Worm (Caenorhabditis elegans) whole organism, young adult: ENCODE data around the gene trxr-2.

Experiments
- B0035.1 ChIP-seq: sonication (generic microtip); optimal IDR thresholded peaks from 2 replicates; lab custom pipeline; 2016; ENCODE audit warnings: missing genetic modification characterization, mild to moderate bottlenecking, missing compliant biosample characterization, missing genotype, missing genetic modification reagents
- B0336.3 ChIP-seq: fragments of 200-800 bp; sonication (Bioruptor generic); IDR thresholded peaks from 2 replicates; pipeline ENCODE4 v1.3.6; 2022; ENCODE audit warnings: missing genetic modification characterization, missing compliant biosample characterization
- F23B12.7 ChIP-seq: sonication (generic microtip); optimal IDR thresholded peaks from 2 replicates; lab custom pipeline; 2017; ENCODE audit warnings: missing genetic modification characterization, mild to moderate bottlenecking, missing compliant biosample characterization, antibody characterized with exemption, moderate library complexity; ENCODE audit not compliant: insufficient read depth
- F37B4.10 ChIP-seq: fragments of 200-800 bp; sonication (Bioruptor generic); IDR thresholded peaks from 2 replicates; pipeline ENCODE4 v1.3.6; 2022; ENCODE audit warnings: missing genetic modification characterization, missing compliant biosample characterization
- F49E8.2 ChIP-seq: sonication (generic microtip); optimal IDR thresholded peaks from 3 replicates; lab custom pipeline; 2017; ENCODE audit warnings: missing genetic modification characterization, mild to moderate bottlenecking, missing compliant biosample characterization, antibody characterized with exemption, moderate library complexity; ENCODE audit not compliant: insufficient read depth
- T07F8.4 ChIP-seq: sonication (generic microtip); optimal IDR thresholded peaks from 2 replicates; lab custom pipeline; 2016; ENCODE audit warnings: mild to moderate bottlenecking, missing genetic modification characterization, moderate library complexity, missing compliant biosample characterization
- T26A5.8 ChIP-seq: sonication (generic microtip); optimal IDR thresholded peaks from 2 replicates; lab custom pipeline; 2016; ENCODE audit warnings: missing genetic modification characterization, missing compliant biosample characterization
- Y53F4B.3 ChIP-seq: fragments of 200-800 bp; sonication (Bioruptor generic); IDR thresholded peaks from 2 replicates; pipeline ENCODE4 v1.3.6; 2022; ENCODE audit warnings: missing genetic modification reagents, missing genetic modification characterization, missing compliant biosample characterization
- Y95B8A.8 ChIP-seq: fragments of 200-800 bp; sonication (Bioruptor generic); IDR thresholded peaks from 2 replicates; pipeline ENCODE4 v1.3.6; 2022; ENCODE audit warnings: missing genetic modification reagents, missing genetic modification characterization, missing compliant biosample characterization
- ZK185.1 ChIP-seq: sonication (generic microtip); optimal IDR thresholded peaks from 2 replicates; lab custom pipeline; 2016; ENCODE audit warnings: mild to moderate bottlenecking, missing genetic modification characterization, missing compliant biosample characterization; ENCODE audit not compliant: poor library complexity, severe bottlenecking
- ama-1 ChIP-seq, 3 experiments: fragments of 150-350 bp in 1 of 3; sonication (generic microtip) in 2 of 3; optimal IDR thresholded peaks; 2 replicates each; lab custom pipeline; 2014 to 2018; ENCODE audit warnings: missing biosample characterization in 2 of 3, missing genetic modification characterization in 2 of 3, missing genetic modification reagents in 2 of 3
- athp-1 ChIP-seq: sonication (generic microtip); optimal IDR thresholded peaks from 2 replicates; lab custom pipeline; 2017; ENCODE audit warnings: mild to moderate bottlenecking, missing genetic modification characterization, missing compliant biosample characterization
- attf-3 ChIP-seq: fragments of 200-800 bp; sonication (Bioruptor generic); conservative IDR thresholded peaks from 2 replicates; pipeline ENCODE4 v1.3.6; 2022; ENCODE audit warnings: missing genetic modification reagents, missing genetic modification characterization, missing compliant biosample characterization
- attf-5 ChIP-seq: fragments of 200-800 bp; sonication (Bioruptor generic); optimal IDR thresholded peaks from 2 replicates; lab custom pipeline; 2018; ENCODE audit warnings: mild to moderate bottlenecking, missing genetic modification characterization, missing compliant biosample characterization
- attf-6 ChIP-seq: fragments of 200-800 bp; sonication (Bioruptor generic); IDR thresholded peaks from 2 replicates; pipeline ENCODE4 v1.3.6; 2022; ENCODE audit warnings: missing genetic modification reagents, missing genetic modification characterization, missing compliant biosample characterization
- ceh-79 ChIP-seq: sonication (generic microtip); optimal IDR thresholded peaks from 2 replicates; lab custom pipeline; 2017; ENCODE audit warnings: mild to moderate bottlenecking, missing genetic modification characterization, missing compliant biosample characterization
- ceh-91 ChIP-seq: fragments of 200-800 bp; sonication (Bioruptor generic); IDR thresholded peaks from 2 replicates; pipeline ENCODE4 v1.3.6; 2022; ENCODE audit warnings: missing genetic modification reagents, missing genetic modification characterization, missing compliant biosample characterization
- dox-1 ChIP-seq: fragments of 200-800 bp; sonication (Bioruptor generic); IDR thresholded peaks from 2 replicates; pipeline ENCODE4 v1.3.6; 2022; ENCODE audit warnings: missing genetic modification reagents, missing genetic modification characterization, missing compliant biosample characterization
- egl-44 ChIP-seq: fragments of 200-800 bp; sonication (Bioruptor generic); IDR thresholded peaks from 2 replicates; pipeline ENCODE4 v1.3.6; 2022; ENCODE audit warnings: missing genetic modification reagents, missing genetic modification characterization, missing compliant biosample characterization
- egrh-3 ChIP-seq: fragments of 200-800 bp; sonication (Bioruptor generic); IDR thresholded peaks from 2 replicates; pipeline ENCODE4 v1.3.6; 2022; ENCODE audit warnings: missing genetic modification reagents, missing genetic modification characterization, missing compliant biosample characterization
- ekl-4 ChIP-seq: fragments of 200-800 bp; sonication (Bioruptor generic); IDR thresholded peaks from 2 replicates; pipeline ENCODE4 v1.3.6; 2022; ENCODE audit warnings: missing genetic modification reagents, missing genetic modification characterization, missing compliant biosample characterization
- ets-4 ChIP-seq: fragments of 200-800 bp; sonication (Bioruptor generic); optimal IDR thresholded peaks from 2 replicates; lab custom pipeline; 2018; ENCODE audit warnings: mild to moderate bottlenecking, missing genetic modification characterization, missing compliant biosample characterization
- gei-17 ChIP-seq: fragments of 200-800 bp; sonication (Bioruptor generic); optimal IDR thresholded peaks from 2 replicates; lab custom pipeline; 2018; ENCODE audit warnings: mild to moderate bottlenecking, missing genetic modification characterization, missing compliant biosample characterization
- hlh-12 ChIP-seq: sonication (generic microtip); optimal IDR thresholded peaks from 2 replicates; lab custom pipeline; 2016; ENCODE audit warnings: missing genetic modification characterization, missing compliant biosample characterization
- hlh-26 ChIP-seq: fragments of 200-800 bp; sonication (Bioruptor generic); conservative IDR thresholded peaks from 2 replicates; pipeline ENCODE4 v1.3.6; 2022; ENCODE audit warnings: missing genetic modification reagents, missing genetic modification characterization, missing compliant biosample characterization
- hmg-1.2 ChIP-seq: fragments of 200-800 bp; sonication (Bioruptor generic); IDR thresholded peaks from 2 replicates; pipeline ENCODE4 v1.3.6; 2022; ENCODE audit warnings: missing genetic modification reagents, missing genetic modification characterization, missing compliant biosample characterization
- hsf-1 ChIP-seq: fragments of 200-800 bp; sonication (Bioruptor generic); IDR thresholded peaks from 2 replicates; pipeline ENCODE4 v1.3.6; 2022; ENCODE audit warnings: missing genetic modification reagents, missing genetic modification characterization, missing compliant biosample characterization
- lin-40 ChIP-seq: sonication (generic microtip); optimal IDR thresholded peaks from 2 replicates; lab custom pipeline; 2016; ENCODE audit warnings: missing genetic modification characterization, mild to moderate bottlenecking, missing compliant biosample characterization, missing genotype, missing genetic modification reagents
- lin-54 ChIP-seq: fragments of 200-800 bp; sonication (Bioruptor generic); optimal IDR thresholded peaks from 2 replicates; lab custom pipeline; 2018; ENCODE audit warnings: mild to moderate bottlenecking, missing genetic modification characterization, missing compliant biosample characterization
- lir-1 ChIP-seq: fragments of 200-800 bp; sonication (Bioruptor generic); conservative IDR thresholded peaks from 2 replicates; pipeline ENCODE4 v1.3.6; 2022; ENCODE audit warnings: missing genetic modification reagents, missing genetic modification characterization, missing compliant biosample characterization
- madf-10 ChIP-seq: sonication (generic microtip); optimal IDR thresholded peaks from 2 replicates; lab custom pipeline; 2016; ENCODE audit warnings: mild to moderate bottlenecking, missing genetic modification characterization, missing compliant biosample characterization
- madf-8 ChIP-seq: fragments of 200-800 bp; sonication (Bioruptor generic); conservative IDR thresholded peaks from 2 replicates; pipeline ENCODE4 v1.3.6; 2022; ENCODE audit warnings: missing genetic modification reagents, missing genetic modification characterization, missing compliant biosample characterization
- mel-28 ChIP-seq: sonication (generic microtip); optimal IDR thresholded peaks from 2 replicates; lab custom pipeline; 2016; ENCODE audit warnings: borderline replicate concordance, mild to moderate bottlenecking, missing genetic modification characterization, missing compliant biosample characterization
- nhr-120 ChIP-seq: fragments of 200-800 bp; sonication (Bioruptor generic); IDR thresholded peaks from 2 replicates; pipeline ENCODE4 v1.3.6; 2022; ENCODE audit warnings: missing genetic modification characterization, missing compliant biosample characterization
- nhr-80 ChIP-seq: sonication (generic microtip); optimal IDR thresholded peaks from 2 replicates; lab custom pipeline; 2016; ENCODE audit warnings: missing genetic modification characterization, missing compliant biosample characterization
- nhr-90 ChIP-seq: sonication (generic microtip); optimal IDR thresholded peaks from 2 replicates; lab custom pipeline; 2016; ENCODE audit warnings: missing genotype, mild to moderate bottlenecking, missing genetic modification characterization, missing compliant biosample characterization
- pbrm-1 ChIP-seq: fragments of 200-800 bp; sonication (Bioruptor generic); IDR thresholded peaks from 2 replicates; pipeline ENCODE4 v1.3.6; 2022; ENCODE audit warnings: missing genetic modification reagents, missing genetic modification characterization, missing compliant biosample characterization
- repo-1 ChIP-seq: sonication (generic microtip); optimal IDR thresholded peaks from 2 replicates; lab custom pipeline; 2017; ENCODE audit warnings: mild to moderate bottlenecking, missing genetic modification characterization, missing compliant biosample characterization
- snpc-1.3 ChIP-seq: sonication (generic microtip); optimal IDR thresholded peaks from 2 replicates; lab custom pipeline; 2017; ENCODE audit warnings: missing genetic modification characterization, mild to moderate bottlenecking, missing compliant biosample characterization, antibody characterized with exemption, moderate library complexity, missing genotype, missing genetic modification reagents; ENCODE audit not compliant: insufficient read depth
- unc-130 ChIP-seq: sonication (generic microtip); optimal IDR thresholded peaks from 2 replicates; lab custom pipeline; 2016; ENCODE audit warnings: missing genetic modification reagents, missing genetic modification characterization, missing compliant biosample characterization
- xnd-1 ChIP-seq: sonication (generic microtip); optimal IDR thresholded peaks from 2 replicates; lab custom pipeline; 2016; ENCODE audit warnings: missing genotype, missing genetic modification reagents, missing genetic modification characterization, missing compliant biosample characterization
- zfh-2 ChIP-seq: fragments of 200-800 bp; sonication (Bioruptor generic); conservative IDR thresholded peaks from 2 replicates; pipeline ENCODE4 v1.3.6; 2022; ENCODE audit warnings: missing genetic modification reagents, missing genetic modification characterization, missing compliant biosample characterization
- ztf-18 ChIP-seq: sonication (generic microtip); optimal IDR thresholded peaks from 2 replicates; lab custom pipeline; 2016; ENCODE audit warnings: missing genotype, mild to moderate bottlenecking, missing genetic modification characterization, missing compliant biosample characterization
- ztf-22 ChIP-seq: fragments of 200-800 bp; sonication (Bioruptor generic); optimal IDR thresholded peaks from 2 replicates; lab custom pipeline; 2018; ENCODE audit warnings: mild to moderate bottlenecking, missing genetic modification characterization, moderate library complexity, missing compliant biosample characterization
- ztf-25 ChIP-seq: fragments of 200-800 bp; sonication (Bioruptor generic); IDR thresholded peaks from 2 replicates; pipeline ENCODE4 v1.3.6; 2022; ENCODE audit warnings: missing genetic modification reagents, missing genetic modification characterization, missing compliant biosample characterization
- ztf-26 ChIP-seq: sonication (generic microtip); optimal IDR thresholded peaks from 2 replicates; lab custom pipeline; 2017; ENCODE audit warnings: missing genetic modification characterization, missing compliant biosample characterization

The trxr-2 gene

ce11 chrIII:8913469-8913868, at the start of gene trxr-2:
TSS of gene trxr-2 (plus strand) at chrIII:8913769.
- TF ChIP-seq T07F8.4 (tag; lab: Kevin White, UChicago) = no peak
- TF ChIP-seq zfh-2 = no peak
- TF ChIP-seq Y95B8A.8 = no peak
- TF ChIP-seq madf-8 = no peak
- TF ChIP-seq B0035.1 (tag; lab: Kevin White, UChicago) = no peak
- no peak for TF ChIP-seq athp-1 (tag; lab: Kevin White, UChicago)
- no peak for TF ChIP-seq ztf-25 (GFP tag; lab: Robert Waterston, UW)
- no peak for TF ChIP-seq ZK185.1 (tag; lab: Kevin White, UChicago)

- TF ChIP-seq hlh-26 (GFP tag; lab: Robert Waterston, UW) (no peak), xnd-1 (no peak), ceh-79 (peak; percentile 41), nhr-80 (tag; lab: Kevin White, UChicago) (peak; percentile 98), ztf-22 (GFP tag; lab: Kevin White, UChicago) (peak; percentile 83), mel-28 (no peak), hsf-1 (GFP tag; lab: Robert Waterston, UW) (0 out of 2 replicates have a peak, but pooled peaks have one; percentile 8), F37B4.10 (GFP tag; lab: Robert Waterston, UW) (0 out of 2 replicates have a peak, but pooled peaks have one; percentile 82), gei-17 (GFP tag; lab: Kevin White, UChicago) (peak; percentile 74), ama-1 (optimal IDR thresholded peaks at IDR 0.05; lab: Kevin White, UChicago) (peak; percentile 95), ama-1 (GFP tag; optimal IDR thresholded peaks at IDR 0.05; lab: Kevin White, UChicago) (no peak), Y53F4B.3 (no peak), egrh-3 (GFP tag; lab: Robert Waterston, UW) (peak; percentile 79), attf-6 (GFP tag; lab: Robert Waterston, UW) (no peak), lin-54 (GFP tag; lab: Kevin White, UChicago) (peak; percentile 57), dox-1 (GFP tag; lab: Robert Waterston, UW) (peak; percentile 94), ztf-18 (tag; lab: Kevin White, UChicago) (peak; percentile 73), egl-44 (GFP tag; lab: Robert Waterston, UW) (peak; percentile 86), attf-3 (no peak), snpc-1.3 (tag; lab: Kevin White, UChicago) (no peak), unc-130 (GFP tag; lab: Kevin White, UChicago) (peak; percentile 16), attf-5 (GFP tag; lab: Kevin White, UChicago) (peak; percentile 72), ets-4 (peak; percentile 93), repo-1 (tag; lab: Kevin White, UChicago) (peak; percentile 66), pbrm-1 (peak; percentile 36; the same call in 1 of the 2 replicates), lir-1 (GFP tag; lab: Robert Waterston, UW) (0 out of 2 replicates have a peak, but pooled peaks have one; percentile 19), hmg-1.2 (GFP tag; lab: Robert Waterston, UW) (peak; percentile 83), madf-10 (peak; percentile 70), ceh-91 (GFP tag; lab: Robert Waterston, UW) (no peak), lin-40 (peak; percentile 55), F23B12.7 (tag; lab: Kevin White, UChicago) (no peak), T26A5.8 (no peak), ztf-26 (peak; percentile 87), ekl-4 (GFP tag; lab: Robert Waterston, UW) (peak; percentile 67), B0336.3 (GFP tag; lab: Robert Waterston, UW) (peak; percentile 85; the same call in 1 of the 2 replicates), athp-1 (tag; lab: Kevin White, UChicago) (peak; percentile 75), F49E8.2 (tag; lab: Kevin White, UChicago) (peak; percentile 14), nhr-120 (GFP tag; lab: Robert Waterston, UW) (0 out of 2 replicates have a peak, but pooled peaks have one; percentile 85), nhr-90 (peak; percentile 80), hlh-12 (tag; lab: Kevin White, UChicago) (no peak), ztf-25 (GFP tag; lab: Robert Waterston, UW) (0 out of 2 replicates have a peak, but pooled peaks have one; percentile 45)
Measured at ce11 chrIII:8865294-8865766, 48.2 kb upstream of the trxr-2 start.
